Worm (Caenorhabditis elegans): ENCODE results near the gene pad-2.

DNA sequence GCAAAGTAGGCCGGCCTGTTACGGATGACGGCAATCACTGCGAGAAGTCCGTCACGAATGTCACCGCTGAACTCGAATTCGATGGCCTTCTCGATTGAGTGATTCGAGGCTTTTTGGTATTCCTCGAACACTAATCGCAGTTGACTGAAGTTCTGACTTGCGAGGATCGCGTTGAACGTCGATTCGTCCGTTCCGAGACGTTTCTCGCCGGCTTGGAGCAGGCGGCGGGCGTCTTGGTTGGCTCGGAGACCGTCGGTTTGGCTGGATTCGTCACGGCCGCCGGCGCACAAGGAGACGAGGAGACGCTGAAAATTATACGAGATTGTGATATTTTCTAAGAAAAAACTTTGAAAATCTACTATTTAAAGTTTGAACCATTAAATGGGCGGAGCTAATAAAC lies 47.4 kb downstream of the pad-2 start:
- TF ChIP-seq efl-1 (GFP tag; optimal IDR thresholded peaks at IDR 0.05) = no peak
- no peak for TF ChIP-seq ama-1 (optimal IDR thresholded peaks at IDR 0.05)
- TF ChIP-seq ama-1 (GFP tag; optimal IDR thresholded peaks at IDR 0.05) = no peak
- no peak for TF ChIP-seq mxl-1 (tag; optimal IDR thresholded peaks at IDR 0.05)
- TF ChIP-seq unc-62 (GFP tag; optimal IDR thresholded peaks at IDR 0.05) = no peak
- TF ChIP-seq F57A8.1 (GFP tag; optimal IDR thresholded peaks at IDR 0.05) = no peak
- no peak for TF ChIP-seq pha-4 (tag; optimal IDR thresholded peaks at IDR 0.05)
- TF ChIP-seq akir-1 (GFP tag; optimal IDR thresholded peaks at IDR 0.05) = no peak

Measured in whole organism, young adult.